Fruit fly (Drosophila melanogaster) S2 (cell line): ENCODE measurements around the gene Naa40.

ENCODE experiments used
- CG8478 ChIP-seq: fragments of >200 bp; optimal IDR thresholded peaks from 2 replicates; lab custom pipeline; 2018
- CTCF ChIP-seq, 2 experiments: fragments of >200 bp; optimal IDR thresholded peaks; 2 replicates each; lab custom pipeline; 2018

DNA sequence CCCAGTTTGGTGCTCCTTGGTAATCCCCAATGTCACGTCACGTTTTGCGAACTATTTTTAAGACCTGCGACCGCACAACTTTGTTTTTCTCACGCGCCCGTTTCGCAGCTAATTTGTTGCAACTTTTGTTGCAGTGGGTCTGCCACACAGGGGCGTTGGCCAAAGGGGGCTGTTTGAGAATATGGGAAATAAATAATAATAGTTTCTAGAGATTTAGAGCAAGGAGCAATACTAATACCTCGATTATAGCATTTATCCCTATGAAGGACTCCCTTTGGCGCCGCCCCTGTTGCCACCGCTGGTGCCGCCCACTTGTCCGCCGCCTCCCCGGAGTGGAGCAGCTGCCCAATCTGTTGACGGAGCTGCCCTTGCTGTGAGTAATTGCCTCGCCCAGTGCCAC, 30.5 kb upstream of the Naa40 start:
- no peak for TF ChIP-seq CG8478
- TF ChIP-seq CTCF (optimal IDR thresholded peaks at IDR 0.05; lab: Kevin White, UChicago), result no peak
